Worm (Caenorhabditis elegans) whole organism, L4/young adult: ENCODE measurements around the gene znf-706.

Source experiments
- W03F9.2 ChIP-seq: fragments of 150-350 bp; optimal IDR thresholded peaks from 2 replicates; lab custom pipeline; 2014; ENCODE audit warnings: missing biosample characterization, missing genetic modification characterization
- dao-5 ChIP-seq: sonication (generic microtip); optimal IDR thresholded peaks from 2 replicates; lab custom pipeline; 2016; ENCODE audit warnings: missing genotype, missing genetic modification characterization, moderate library complexity, missing compliant biosample characterization
- him-1 ChIP-seq: sonication (generic microtip); optimal IDR thresholded peaks from 2 replicates; lab custom pipeline; 2016; ENCODE audit warnings: missing genotype, missing genetic modification reagents, missing genetic modification characterization, missing compliant biosample characterization

- TF ChIP-seq W03F9.2 (tag; lab: Kevin White, UChicago) (no peak), him-1 (tag; lab: Kevin White, UChicago) (no peak), dao-5 (tag; lab: Kevin White, UChicago) (no peak)
These were observed 22.3 kb upstream of the znf-706 start for ce11 chrIV:9118348-9118747.
